2 fruit fly cellular contexts compared by ENCODE assay signal in genomic region chr3R:24150103-24150502, dm6.
A peak's percentile ranks its signal among the peaks of the same experiment; 100 is the strongest.
TF ChIP-seq lines count a peak whose summit lies in the region.

TSS of gene p38c (minus strand) at chr3R:24150203.

- no peak for TF ChIP-seq CTCF in whole organism, embryonic (GFP tag; optimal IDR thresholded peaks at IDR 0.05; lab: Kevin White, UChicago)

TF ChIP-seq in whole organism, embryonic, 481 proteins besides CTCF, POLR2A, EP300 and RAD21:
- TF ChIP-seq nom (GFP tag; optimal IDR thresholded peaks at IDR 0.05; lab: Kevin White, UChicago) (no peak), Myb (GFP tag; optimal IDR thresholded peaks at IDR 0.05; lab: Kevin White, UChicago) (no peak), CG5180 (GFP tag; optimal IDR thresholded peaks at IDR 0.05; lab: Kevin White, UChicago) (peak; percentile 71)
TF ChIP-seq in whole organism, embryonic: peak in this region for 1.

TF ChIP-seq in whole organism, wandering third instar larva, 38 proteins besides CTCF, POLR2A, EP300 and RAD21:
- TF ChIP-seq Rel (GFP tag; optimal IDR thresholded peaks at IDR 0.05; lab: Kevin White, UChicago) (no peak), Rel (tag; optimal IDR thresholded peaks at IDR 0.05; lab: Kevin White, UChicago) (peak; percentile 55), Hnf4 (GFP tag; optimal IDR thresholded peaks at IDR 0.05; lab: Kevin White, UChicago) (no peak)
TF ChIP-seq in whole organism, wandering third instar larva: peak in this region for 1.
